Fruit fly (Drosophila melanogaster): ENCODE results near the gene CG7632.

Gene CG7632

dm6 chr3L:21285639-21286338 lies 18.7 kb upstream of the CG7632 start, which contains the start of the genes CG12974 and pzg (continued):
- peak; percentile 30 for TF ChIP-seq OdsH (GFP tag; optimal IDR thresholded peaks at IDR 0.05)
- TF ChIP-seq br (GFP tag; optimal IDR thresholded peaks at IDR 0.05): peak; percentile 48
- no peak for TF ChIP-seq Rel (GFP tag; optimal IDR thresholded peaks at IDR 0.05)
- no peak for TF ChIP-seq Rel (tag; optimal IDR thresholded peaks at IDR 0.05)
- peak; percentile 82 for TF ChIP-seq CG9705 (GFP tag; optimal IDR thresholded peaks at IDR 0.05)
- TF ChIP-seq lola (GFP tag; optimal IDR thresholded peaks at IDR 0.05): no peak
- peak; percentile 73 for TF ChIP-seq HLH106 (tag; optimal IDR thresholded peaks at IDR 0.05)
- TF ChIP-seq Abd-B (GFP tag; optimal IDR thresholded peaks at IDR 0.05): no peak
- TF ChIP-seq CrebA (GFP tag; optimal IDR thresholded peaks at IDR 0.05; ENCODE audit: borderline replicate concordance): no peak
- no peak for TF ChIP-seq GATAd (GFP tag; optimal IDR thresholded peaks at IDR 0.05)
- TF ChIP-seq Dfd (GFP tag; optimal IDR thresholded peaks at IDR 0.05): no peak
- no peak for TF ChIP-seq tai (GFP tag; optimal IDR thresholded peaks at IDR 0.05)
- TF ChIP-seq Hr78 (GFP tag; optimal IDR thresholded peaks at IDR 0.05): no peak

DNA sequence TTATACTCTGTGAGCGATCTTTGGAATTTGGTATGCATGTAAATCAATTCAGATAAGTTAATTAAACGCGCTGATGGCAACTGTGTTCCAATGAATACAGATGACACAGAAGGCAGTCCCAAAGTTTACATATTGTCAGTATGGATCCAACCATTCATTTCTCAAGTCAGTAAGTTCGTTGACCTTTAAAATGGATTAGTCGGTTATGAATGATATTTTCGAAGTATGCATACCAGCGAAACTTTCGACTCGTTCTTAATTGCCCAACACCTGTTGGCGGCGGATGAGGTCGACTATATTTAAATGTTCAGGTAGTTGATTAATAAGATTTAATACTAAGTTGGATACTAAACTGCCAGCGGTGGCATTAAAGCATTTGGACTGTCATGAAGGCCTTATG lies 14.2 kb upstream of the CG7632 start:
- TF ChIP-seq Rel (GFP tag; optimal IDR thresholded peaks at IDR 0.05) (no peak), Rel (tag; optimal IDR thresholded peaks at IDR 0.05) (no peak)

DNA sequence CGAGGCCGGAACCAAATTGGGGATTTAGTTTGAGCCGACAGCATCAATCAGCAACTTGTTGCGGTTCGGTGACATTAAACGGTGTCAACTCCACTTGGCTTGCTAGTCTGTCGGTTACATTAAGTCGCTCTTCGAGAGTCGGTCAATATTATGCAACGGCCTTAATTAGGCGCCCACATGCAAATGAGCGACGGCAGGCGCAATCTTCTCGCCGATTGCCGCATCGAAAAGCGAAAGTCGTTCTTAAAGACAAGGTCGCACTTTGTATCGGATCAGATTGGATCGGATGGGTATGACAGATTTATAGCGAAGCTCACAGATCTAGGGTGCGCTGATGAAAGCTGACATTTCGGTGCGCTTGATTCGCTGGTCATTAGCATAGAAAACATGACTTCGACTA lies 13.4 kb upstream of the CG7632 start:
- TF ChIP-seq dl (GFP tag; optimal IDR thresholded peaks at IDR 0.05; ENCODE audit: insufficient read depth in 1 of 2, partially characterized antibody in 2 of 2) (no peak), CrebA (GFP tag; optimal IDR thresholded peaks at IDR 0.05; ENCODE audit: borderline replicate concordance) (no peak), sage (GFP tag; optimal IDR thresholded peaks at IDR 0.05) (no peak), OdsH (GFP tag; optimal IDR thresholded peaks at IDR 0.05) (no peak), dmrt93B (GFP tag; optimal IDR thresholded peaks at IDR 0.05) (no peak), fru (GFP tag; optimal IDR thresholded peaks at IDR 0.05) (no peak), rgr (GFP tag; optimal IDR thresholded peaks at IDR 0.05) (no peak), pan (optimal IDR thresholded peaks at IDR 0.05) (no peak), sv (GFP tag; optimal IDR thresholded peaks at IDR 0.05) (no peak)

dm6 chr3L:21292700-21293099 lies 11.8 kb upstream of the CG7632 start, which contains the start of gene Cpr78Ca:
Gene Cpr78Ca (minus strand): TSS chr3L:21292800.
- TF ChIP-seq OdsH (GFP tag; optimal IDR thresholded peaks at IDR 0.05) (no peak), Abd-B (GFP tag; optimal IDR thresholded peaks at IDR 0.05) (no peak), Dif (GFP tag; optimal IDR thresholded peaks at IDR 0.05; ENCODE audit: partially characterized antibody) (no peak), pan (optimal IDR thresholded peaks at IDR 0.05) (no peak), woc (GFP tag; optimal IDR thresholded peaks at IDR 0.05) (no peak), br (GFP tag; optimal IDR thresholded peaks at IDR 0.05) (no peak), Hr83 (GFP tag; optimal IDR thresholded peaks at IDR 0.05; ENCODE audit: poor library complexity, severe bottlenecking) (no peak), h (GFP tag; optimal IDR thresholded peaks at IDR 0.05) (no peak), Vsx2 (GFP tag; optimal IDR thresholded peaks at IDR 0.05; ENCODE audit: partially characterized antibody) (no peak), sage (GFP tag; optimal IDR thresholded peaks at IDR 0.05) (no peak), brk (GFP tag; optimal IDR thresholded peaks at IDR 0.05) (no peak), usp (GFP tag; optimal IDR thresholded peaks at IDR 0.05) (no peak), sv (GFP tag; optimal IDR thresholded peaks at IDR 0.05) (no peak), Sp1 (GFP tag; optimal IDR thresholded peaks at IDR 0.05) (no peak), CrebA (GFP tag; optimal IDR thresholded peaks at IDR 0.05; ENCODE audit: borderline replicate concordance) (no peak), Myc (optimal IDR thresholded peaks at IDR 0.05) (no peak), dmrt93B (GFP tag; optimal IDR thresholded peaks at IDR 0.05) (no peak), jim (GFP tag; optimal IDR thresholded peaks at IDR 0.05) (no peak), Dfd (GFP tag; optimal IDR thresholded peaks at IDR 0.05) (no peak)

dm6 chr3L:21294202-21294601 lies 10.3 kb upstream of the CG7632 start, which contains the start of gene Cpr78Cb:
Gene Cpr78Cb (plus strand): TSS chr3L:21294492.
- no peak for TF ChIP-seq h (GFP tag; optimal IDR thresholded peaks at IDR 0.05)
- TF ChIP-seq jim (GFP tag; optimal IDR thresholded peaks at IDR 0.05): no peak
- no peak for TF ChIP-seq dl (GFP tag; optimal IDR thresholded peaks at IDR 0.05; ENCODE audit: insufficient read depth in 1 of 2, partially characterized antibody in 2 of 2)
- TF ChIP-seq CG32264 (GFP tag; optimal IDR thresholded peaks at IDR 0.05): no peak
- no peak for TF ChIP-seq fru (GFP tag; optimal IDR thresholded peaks at IDR 0.05)
- no peak for TF ChIP-seq br (GFP tag; optimal IDR thresholded peaks at IDR 0.05)
- TF ChIP-seq rgr (GFP tag; optimal IDR thresholded peaks at IDR 0.05): no peak
- TF ChIP-seq Rel (GFP tag; optimal IDR thresholded peaks at IDR 0.05): no peak
- no peak for TF ChIP-seq Rel (tag; optimal IDR thresholded peaks at IDR 0.05)
- TF ChIP-seq CG9705 (GFP tag; optimal IDR thresholded peaks at IDR 0.05): no peak
- TF ChIP-seq GATAd (GFP tag; optimal IDR thresholded peaks at IDR 0.05): no peak
- TF ChIP-seq Abd-B (GFP tag; optimal IDR thresholded peaks at IDR 0.05): no peak
